Worm (Caenorhabditis elegans): ENCODE data around the gene C06C6.8.

ce11 chrV:16016977-16017376 is 20.0 kb downstream of the C06C6.8 start:
- no peak for TF ChIP-seq ama-1 (optimal IDR thresholded peaks at IDR 0.05)
- no peak for TF ChIP-seq ceh-13 (GFP tag; optimal IDR thresholded peaks at IDR 0.05)
- TF ChIP-seq ets-7 (tag; optimal IDR thresholded peaks at IDR 0.05) = no peak
- no peak for TF ChIP-seq F13C5.2 (tag; optimal IDR thresholded peaks at IDR 0.05)
- TF ChIP-seq tra-4 (tag; optimal IDR thresholded peaks at IDR 0.05) = no peak
